Fruit fly (Drosophila melanogaster) whole organism, pupa: ENCODE data around the gene CG10252.

Source experiments
- CG12605 ChIP-seq: fragments of 200-800 bp; sonication (Bioruptor generic); IDR thresholded peaks from 2 replicates; pipeline ENCODE4 v1.3.6; 2022; ENCODE audit warnings: missing biosample characterization, missing genetic modification characterization
- CG13204 ChIP-seq: fragments of 200-800 bp; sonication (Bioruptor generic); optimal IDR thresholded peaks from 2 replicates; lab custom pipeline; 2018; ENCODE audit warnings: missing biosample characterization, mild to moderate bottlenecking, missing genetic modification characterization, moderate library complexity
- CG15710 ChIP-seq: fragments of 200-800 bp; sonication (Bioruptor generic); optimal IDR thresholded peaks from 2 replicates; lab custom pipeline; 2018; ENCODE audit warnings: missing biosample characterization, mild to moderate bottlenecking, missing genetic modification characterization, moderate library complexity
- CG34367 ChIP-seq: fragments of 200-800 bp; sonication (Bioruptor generic); optimal IDR thresholded peaks from 2 replicates; lab custom pipeline; 2018; ENCODE audit warnings: missing biosample characterization, mild to moderate bottlenecking, missing genetic modification characterization
- CG4496 ChIP-seq: fragments of 200-800 bp; sonication (Bioruptor generic); IDR thresholded peaks from 3 replicates; pipeline ENCODE4 v1.3.6; 2022; ENCODE audit warnings: missing biosample characterization, missing genetic modification characterization
- CG8159 ChIP-seq: fragments of 200-800 bp; sonication (Bioruptor generic); optimal IDR thresholded peaks from 3 replicates; lab custom pipeline; 2018; ENCODE audit warnings: missing biosample characterization, mild to moderate bottlenecking, missing genetic modification characterization, moderate library complexity
- CG8301 ChIP-seq: fragments of 200-800 bp; sonication (Bioruptor generic); optimal IDR thresholded peaks from 2 replicates; lab custom pipeline; 2018; ENCODE audit warnings: missing biosample characterization, mild to moderate bottlenecking, missing genetic modification characterization
- EcR ChIP-seq: fragments of 200-800 bp; sonication (Bioruptor generic); optimal IDR thresholded peaks from 3 replicates; lab custom pipeline; 2019; ENCODE audit warnings: missing biosample characterization, missing genetic modification characterization, mild to moderate bottlenecking, moderate library complexity, missing genetic modification reagents
- Pif1A ChIP-seq: fragments of 200-800 bp; sonication (Bioruptor generic); optimal IDR thresholded peaks from 3 replicates; lab custom pipeline; 2016; ENCODE audit warnings: missing biosample characterization, missing genetic modification characterization
- Pif1B ChIP-seq: fragments of 200-800 bp; sonication (Bioruptor generic); optimal IDR thresholded peaks from 3 replicates; lab custom pipeline; 2016; ENCODE audit warnings: missing biosample characterization, missing genetic modification characterization
- Snoo ChIP-seq: fragments of 200-800 bp; sonication (Bioruptor generic); optimal IDR thresholded peaks from 3 replicates; lab custom pipeline; 2017; ENCODE audit warnings: missing biosample characterization, mild to moderate bottlenecking, missing genetic modification characterization, inconsistent platforms
- fd96Ca ChIP-seq: fragments of 200-800 bp; sonication (Bioruptor generic); IDR thresholded peaks from 3 replicates; pipeline ENCODE4 v1.3.6; 2022; ENCODE audit warnings: missing biosample characterization, missing genetic modification characterization
- gl ChIP-seq: fragments of 200-800 bp; sonication (Bioruptor generic); optimal IDR thresholded peaks from 2 replicates; lab custom pipeline; 2018; ENCODE audit warnings: missing biosample characterization, mild to moderate bottlenecking, missing genetic modification characterization
- rn ChIP-seq: fragments of 200-800 bp; sonication (Bioruptor generic); IDR thresholded peaks from 2 replicates; pipeline ENCODE4 v1.3.6; 2022; ENCODE audit warnings: missing biosample characterization, missing genetic modification characterization

DNA sequence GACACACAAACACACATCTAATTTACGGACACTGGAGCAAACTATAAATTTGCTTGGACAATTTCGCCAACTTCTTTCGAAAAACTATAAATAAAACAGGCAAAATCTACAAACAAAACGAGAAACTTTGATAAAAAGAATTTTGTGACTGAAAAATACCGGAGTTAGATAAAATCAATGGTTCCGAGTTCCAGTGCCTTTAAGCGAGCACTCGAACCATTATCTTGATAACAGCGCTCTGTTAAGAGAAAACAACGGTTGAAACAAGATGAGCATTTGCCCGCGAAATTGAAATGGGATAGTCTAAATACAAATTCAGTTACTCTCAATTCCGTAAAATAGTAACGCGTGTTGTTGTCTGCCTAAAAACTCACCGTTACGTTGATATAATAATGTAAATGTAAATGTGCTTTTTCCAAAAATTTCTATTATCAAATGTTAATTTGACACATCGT is 1.4 kb downstream of the CG10252 start, which contains the start of gene CG10254:
- TF ChIP-seq CG8159 (tag; lab: Kevin White, UChicago) (no peak), gl (no peak), CG4496 (GFP tag; lab: Robert Waterston, UW) (no peak), CG13204 (GFP tag; lab: Kevin White, UChicago) (no peak), Pif1A (no peak), fd96Ca (no peak), EcR (GFP tag; lab: Kevin White, UChicago) (no peak), rn (no peak), Snoo (tag; lab: Kevin White, UChicago) (no peak), CG34367 (tag; lab: Kevin White, UChicago) (no peak), CG8301 (no peak), CG15710 (tag; lab: Kevin White, UChicago) (no peak), CG12605 (GFP tag; lab: Robert Waterston, UW) (no peak), Pif1B (GFP tag; lab: Kevin White, UChicago) (no peak)
